Worm (Caenorhabditis elegans) whole organism, L4/young adult: Measurements from ENCODE around the gene ZC477.4.

Source experiments
- W03F9.2 ChIP-seq: fragments of 150-350 bp; optimal IDR thresholded peaks from 2 replicates; lab custom pipeline; 2014; ENCODE audit warnings: missing biosample characterization, missing genetic modification characterization
- dao-5 ChIP-seq: sonication (generic microtip); optimal IDR thresholded peaks from 2 replicates; lab custom pipeline; 2016; ENCODE audit warnings: missing genotype, missing genetic modification characterization, moderate library complexity, missing compliant biosample characterization
- him-1 ChIP-seq: sonication (generic microtip); optimal IDR thresholded peaks from 2 replicates; lab custom pipeline; 2016; ENCODE audit warnings: missing genotype, missing genetic modification reagents, missing genetic modification characterization, missing compliant biosample characterization

- TF ChIP-seq W03F9.2 (tag; lab: Kevin White, UChicago) (no peak), dao-5 (tag; lab: Kevin White, UChicago) (no peak), him-1 (tag; lab: Kevin White, UChicago) (no peak)
Observed at ce11 chrIV:7065022-7065421, 33.6 kb downstream of the ZC477.4 start, which contains the start of gene Y43B11AL.1.
